Fruit fly (Drosophila melanogaster): ENCODE results near the gene CG6885.

Gene CG6885

dm6 chr3L:18786427-18787104, 42.3 kb downstream of the CG6885 start (continued):
- TF ChIP-seq CG13424 (tag; optimal IDR thresholded peaks at IDR 0.05) (peak; percentile 83), CG7556 (GFP tag; optimal IDR thresholded peaks at IDR 0.05) (peak; percentile 77), CG11085 (GFP tag; IDR thresholded peaks at IDR 0.05) (no peak), CoRest (tag; optimal IDR thresholded peaks at IDR 0.05) (peak; percentile 89), ase (GFP tag; IDR thresholded peaks at IDR 0.05) (peak; percentile 22; the same call in 1 of the 3 replicates), fd102C (GFP tag; optimal IDR thresholded peaks at IDR 0.05) (no peak), cato (GFP tag; optimal IDR thresholded peaks at IDR 0.05; ENCODE audit: borderline replicate concordance) (peak; percentile 57), Mad (GFP tag; optimal IDR thresholded peaks at IDR 0.05) (no peak), Drgx (GFP tag; IDR thresholded peaks at IDR 0.05) (no peak; the same call in none of the 2 replicates), CG18011 (GFP tag; optimal IDR thresholded peaks at IDR 0.05) (peak; percentile 37), CG6272 (GFP tag; IDR thresholded peaks at IDR 0.05) (no peak), CG10147 (GFP tag; optimal IDR thresholded peaks at IDR 0.05) (peak; percentile 73), CG42726 (GFP tag; IDR thresholded peaks at IDR 0.05; ENCODE audit: partially characterized antibody) (0 out of 2 replicates have a peak, but pooled peaks have one; percentile 22), Oli (tag; optimal IDR thresholded peaks at IDR 0.05) (peak; percentile 84), CHES-1-like (GFP tag; optimal IDR thresholded peaks at IDR 0.05) (no peak), repo (GFP tag; optimal IDR thresholded peaks at IDR 0.05) (no peak), ttk (GFP tag; IDR thresholded peaks at IDR 0.05) (no peak), slou (GFP tag; optimal IDR thresholded peaks at IDR 0.05) (no peak), zen (tag; optimal IDR thresholded peaks at IDR 0.05) (peak; percentile 11), C15 (GFP tag; IDR thresholded peaks at IDR 0.05) (no peak), shn (GFP tag; optimal IDR thresholded peaks at IDR 0.05) (no peak), Opbp (GFP tag; IDR thresholded peaks at IDR 0.05; ENCODE audit: partially characterized antibody) (no peak; the same call in 2 of the 3 replicates), sens-2 (GFP tag; IDR thresholded peaks at IDR 0.05) (no peak), CG2678 (tag; optimal IDR thresholded peaks at IDR 0.05) (peak; percentile 87), z (GFP tag; IDR thresholded peaks at IDR 0.05) (no peak), CG6791 (GFP tag; IDR thresholded peaks at IDR 0.05; ENCODE audit: partially characterized antibody) (no peak), tx (GFP tag; optimal IDR thresholded peaks at IDR 0.05) (no peak), row (GFP tag; IDR thresholded peaks at IDR 0.05) (peak; percentile 81), CG9932 (GFP tag; IDR thresholded peaks at IDR 0.05) (no peak; the same call in none of the 2 replicates), CG12219 (GFP tag; optimal IDR thresholded peaks at IDR 0.05) (peak; percentile 14), Gug (GFP tag; IDR thresholded peaks at IDR 0.05) (no peak), CG10543 (GFP tag; optimal IDR thresholded peaks at IDR 0.05) (peak; percentile 87), CG14710 (tag; optimal IDR thresholded peaks at IDR 0.05) (no peak), CG6654 (GFP tag; optimal IDR thresholded peaks at IDR 0.05) (no peak), kah (GFP tag; optimal IDR thresholded peaks at IDR 0.05) (peak; percentile 42), ftz-f1 (GFP tag; optimal IDR thresholded peaks at IDR 0.05) (peak; percentile 91), CG3281 (GFP tag; optimal IDR thresholded peaks at IDR 0.05) (peak; percentile 72), Bdp1 (GFP tag; optimal IDR thresholded peaks at IDR 0.05) (no peak), CG18619 (GFP tag; optimal IDR thresholded peaks at IDR 0.05) (peak; percentile 65), al (GFP tag; IDR thresholded peaks at IDR 0.05) (peak; percentile 28; the same call in 1 of the 2 replicates), CG30020 (tag; optimal IDR thresholded peaks at IDR 0.05) (no peak), vfl (GFP tag; optimal IDR thresholded peaks at IDR 0.05) (peak; percentile 8), MBD-R2 (GFP tag; IDR thresholded peaks at IDR 0.05) (peak; percentile 21; the same call in 1 of the 2 replicates), HHEX (GFP tag; optimal IDR thresholded peaks at IDR 0.05) (peak; percentile 12), Sox102F (GFP tag; optimal IDR thresholded peaks at IDR 0.05) (peak; percentile 86), Mrtf (GFP tag; IDR thresholded peaks at IDR 0.05) (no peak), CG9437 (GFP tag; optimal IDR thresholded peaks at IDR 0.05) (peak; percentile 72), caup (GFP tag; optimal IDR thresholded peaks at IDR 0.05; ENCODE audit: severe bottlenecking) (peak; percentile 32), pfk (GFP tag; optimal IDR thresholded peaks at IDR 0.05) (peak; percentile 4)

All from whole organism, embryonic.